Fruit fly (Drosophila melanogaster) whole organism, embryonic: Measurements from ENCODE around the gene Zip88E.

Source experiments
- CG10321 ChIP-seq: fragments of 200-800 bp; sonication (Bioruptor generic); IDR thresholded peaks from 2 replicates; pipeline ENCODE4 v1.3.6; 2022; ENCODE audit warnings: missing biosample characterization, missing genetic modification characterization
- CG11085 ChIP-seq: fragments of 200-800 bp; sonication (Bioruptor generic); IDR thresholded peaks from 2 replicates; pipeline ENCODE4 v1.3.6; 2022; ENCODE audit warnings: missing biosample characterization, missing genetic modification characterization
- CG11456 ChIP-seq: fragments of 200-800 bp; sonication (Bioruptor generic); IDR thresholded peaks from 3 replicates; pipeline ENCODE4 v1.3.6; 2022; ENCODE audit warnings: missing biosample characterization, missing genetic modification characterization
- CG12299 ChIP-seq: fragments of 200-800 bp; sonication (Bioruptor generic); optimal IDR thresholded peaks from 2 replicates; lab custom pipeline; 2018; ENCODE audit warnings: missing biosample characterization, mild to moderate bottlenecking, missing genetic modification characterization
- CG12391 ChIP-seq: fragments of 200-800 bp; sonication (Bioruptor generic); optimal IDR thresholded peaks from 3 replicates; lab custom pipeline; 2018; ENCODE audit warnings: missing biosample characterization, mild to moderate bottlenecking, missing genetic modification characterization, moderate library complexity
- CG12942 ChIP-seq: fragments of 200-800 bp; sonication (Bioruptor generic); optimal IDR thresholded peaks from 3 replicates; lab custom pipeline; 2016; ENCODE audit warnings: missing biosample characterization, missing genetic modification characterization
- CG15011 ChIP-seq: fragments of 200-800 bp; sonication (Bioruptor generic); optimal IDR thresholded peaks from 3 replicates; lab custom pipeline; 2018; ENCODE audit warnings: missing biosample characterization, mild to moderate bottlenecking, missing genetic modification characterization
- CG17568 ChIP-seq: fragments of 200-800 bp; sonication (Bioruptor generic); optimal IDR thresholded peaks from 2 replicates; lab custom pipeline; 2018; ENCODE audit warnings: missing biosample characterization, mild to moderate bottlenecking, missing genetic modification characterization, moderate library complexity
- CG1832 ChIP-seq: fragments of 200-800 bp; sonication (Bioruptor generic); optimal IDR thresholded peaks from 2 replicates; lab custom pipeline; 2017; ENCODE audit warnings: missing biosample characterization, mild to moderate bottlenecking, missing genetic modification characterization, inconsistent platforms
- CG18599 ChIP-seq: fragments of 200-800 bp; sonication (Bioruptor generic); optimal IDR thresholded peaks from 3 replicates; lab custom pipeline; 2017; ENCODE audit warnings: missing biosample characterization, missing genetic modification characterization, mild to moderate bottlenecking, moderate library complexity, missing genetic modification reagents
- CG33213 ChIP-seq: fragments of 200-800 bp; sonication (Bioruptor generic); optimal IDR thresholded peaks from 3 replicates; lab custom pipeline; 2016; ENCODE audit warnings: missing biosample characterization, missing genetic modification characterization
- CG4282 ChIP-seq: fragments of 200-800 bp; sonication (Bioruptor generic); optimal IDR thresholded peaks from 2 replicates; lab custom pipeline; 2016; ENCODE audit warnings: missing biosample characterization, missing genetic modification characterization
- CG7271 ChIP-seq: fragments of 200-800 bp; sonication (Bioruptor generic); optimal IDR thresholded peaks from 2 replicates; lab custom pipeline; 2018; ENCODE audit warnings: missing biosample characterization, mild to moderate bottlenecking, missing genetic modification characterization, moderate library complexity
- CG7839 ChIP-seq: fragments of 200-800 bp; sonication (Bioruptor generic); optimal IDR thresholded peaks from 3 replicates; lab custom pipeline; 2018; ENCODE audit warnings: missing biosample characterization, mild to moderate bottlenecking, missing genetic modification characterization, moderate library complexity
- CG8290 ChIP-seq, 3 experiments: fragments of 200-800 bp; sonication (Bioruptor generic); optimal IDR thresholded peaks; 2 replicates each; lab custom pipeline; 2016 to 2019; ENCODE audit warnings: missing biosample characterization in 3 of 3, missing genetic modification characterization in 3 of 3, mild to moderate bottlenecking in 2 of 3, moderate library complexity in 1 of 3
- CG8388 ChIP-seq: fragments of 200-800 bp; sonication (Bioruptor generic); optimal IDR thresholded peaks from 2 replicates; lab custom pipeline; 2019; ENCODE audit warnings: missing biosample characterization, mild to moderate bottlenecking, missing genetic modification characterization, moderate library complexity
- CG9727 ChIP-seq: fragments of 200-800 bp; sonication (Bioruptor generic); optimal IDR thresholded peaks from 3 replicates; lab custom pipeline; 2017; ENCODE audit warnings: missing biosample characterization, mild to moderate bottlenecking, missing genetic modification characterization
- D19B ChIP-seq: fragments of 200-800 bp; sonication (Bioruptor generic); optimal IDR thresholded peaks from 2 replicates; lab custom pipeline; 2017; ENCODE audit warnings: missing biosample characterization, mild to moderate bottlenecking, missing genetic modification characterization
- Deaf1 ChIP-seq: fragments of 200-800 bp; optimal IDR thresholded peaks from 3 replicates; lab custom pipeline; 2019; ENCODE audit warnings: missing biosample characterization, mild to moderate bottlenecking, missing genetic modification characterization, moderate library complexity
- Dip3 ChIP-seq: fragments of 200-800 bp; sonication (Bioruptor generic); optimal IDR thresholded peaks from 3 replicates; lab custom pipeline; 2016; ENCODE audit warnings: missing biosample characterization, missing genetic modification characterization
- Dll ChIP-seq: fragments of 200-800 bp; sonication (Bioruptor generic); IDR thresholded peaks from 4 replicates; pipeline ENCODE4 v1.3.6; 2022; ENCODE audit warnings: missing biosample characterization, missing genetic modification characterization; ENCODE audit not compliant: partially characterized antibody
- Hey ChIP-seq: fragments of 200-800 bp; sonication (Bioruptor generic); optimal IDR thresholded peaks from 3 replicates; lab custom pipeline; 2018; ENCODE audit warnings: missing biosample characterization, mild to moderate bottlenecking, missing genetic modification characterization
- Neu2 ChIP-seq: fragments of 200-800 bp; sonication (Bioruptor generic); optimal IDR thresholded peaks from 3 replicates; lab custom pipeline; 2016; ENCODE audit warnings: missing biosample characterization, missing genetic modification characterization, borderline replicate concordance
- Opbp ChIP-seq: fragments of 200-800 bp; sonication (Bioruptor generic); IDR thresholded peaks from 3 replicates; pipeline ENCODE4 v1.3.6; 2022; ENCODE audit warnings: missing biosample characterization, missing genetic modification characterization; ENCODE audit not compliant: partially characterized antibody
- Pdp1 ChIP-seq, 2 experiments: fragments of 200-800 bp; sonication (Bioruptor generic); optimal IDR thresholded peaks; 3 replicates each; lab custom pipeline; 2016; ENCODE audit warnings: missing biosample characterization in 2 of 2, missing genetic modification characterization in 2 of 2, mild to moderate bottlenecking in 1 of 2, moderate library complexity in 1 of 2
- Sin3A ChIP-seq: fragments of >200 bp; optimal IDR thresholded peaks from 2 replicates; lab custom pipeline; 2018
- Stat92E ChIP-seq, 3 experiments: fragments of >200 bp in 2 of 3; fragments of 200-800 bp in 1 of 3; sonication (Bioruptor generic) in 1 of 3; optimal IDR thresholded peaks; 2 replicates each; lab custom pipeline; 2017 to 2019; ENCODE audit warnings: missing biosample characterization in 3 of 3, missing genetic modification characterization in 3 of 3, mild to moderate bottlenecking in 1 of 3, moderate library complexity in 1 of 3
- caup ChIP-seq: fragments of 200-800 bp; sonication (Bioruptor generic); optimal IDR thresholded peaks from 3 replicates; lab custom pipeline; 2017; ENCODE audit warnings: missing biosample characterization, mild to moderate bottlenecking, missing genetic modification characterization, moderate library complexity; ENCODE audit not compliant: severe bottlenecking
- chinmo ChIP-seq: fragments of 200-800 bp; sonication (Bioruptor generic); IDR thresholded peaks from 4 replicates; pipeline ENCODE4 v1.3.6; 2022; ENCODE audit warnings: missing biosample characterization, missing genetic modification characterization; ENCODE audit not compliant: partially characterized antibody
- chm ChIP-seq: fragments of 200-800 bp; sonication (Bioruptor generic); IDR thresholded peaks from 2 replicates; pipeline ENCODE4 v1.3.6; 2022; ENCODE audit warnings: missing biosample characterization, missing genetic modification characterization
- corto ChIP-seq: fragments of 200-800 bp; sonication (Bioruptor generic); optimal IDR thresholded peaks from 2 replicates; lab custom pipeline; 2016; ENCODE audit warnings: missing biosample characterization, mild to moderate bottlenecking, missing genetic modification characterization, moderate library complexity
- emc ChIP-seq: fragments of 200-800 bp; sonication (Bioruptor generic); optimal IDR thresholded peaks from 2 replicates; lab custom pipeline; 2016; ENCODE audit warnings: missing biosample characterization, missing genetic modification characterization
- esg ChIP-seq: fragments of 200-800 bp; sonication (Bioruptor generic); conservative IDR thresholded peaks from 2 replicates; pipeline ENCODE4 v1.3.6; 2022; ENCODE audit warnings: missing biosample characterization, missing genetic modification characterization
- exex ChIP-seq: fragments of 200-800 bp; sonication (Bioruptor generic); optimal IDR thresholded peaks from 4 replicates; lab custom pipeline; 2018; ENCODE audit warnings: missing biosample characterization, mild to moderate bottlenecking, missing genetic modification characterization, moderate library complexity
- fd102C ChIP-seq: fragments of 200-800 bp; sonication (Bioruptor generic); optimal IDR thresholded peaks from 2 replicates; lab custom pipeline; 2018; ENCODE audit warnings: missing biosample characterization, mild to moderate bottlenecking, missing genetic modification characterization, moderate library complexity
- kay ChIP-seq: fragments of 200-800 bp; sonication (Bioruptor generic); optimal IDR thresholded peaks from 2 replicates; lab custom pipeline; 2016; ENCODE audit warnings: missing biosample characterization, missing genetic modification characterization
- lilli ChIP-seq: fragments of 200-800 bp; sonication (Bioruptor generic); optimal IDR thresholded peaks from 3 replicates; lab custom pipeline; 2016; ENCODE audit warnings: missing biosample characterization, missing genetic modification characterization
- lola ChIP-seq, 3 experiments: fragments of >200 bp in 2 of 3; fragments of 200-800 bp in 1 of 3; sonication (Bioruptor generic) in 1 of 3; optimal IDR thresholded peaks; 2 replicates each; lab custom pipeline; 2017 to 2019; ENCODE audit warnings: missing biosample characterization in 3 of 3, missing genetic modification characterization in 3 of 3, mild to moderate bottlenecking in 1 of 3, moderate library complexity in 1 of 3
- org-1 ChIP-seq: fragments of 200-800 bp; sonication (Bioruptor generic); optimal IDR thresholded peaks from 2 replicates; lab custom pipeline; 2017; ENCODE audit warnings: missing biosample characterization, missing genetic modification characterization
- psq ChIP-seq: fragments of 200-800 bp; sonication (Bioruptor generic); optimal IDR thresholded peaks from 2 replicates; lab custom pipeline; 2017; ENCODE audit warnings: missing biosample characterization, missing genetic modification characterization
- run ChIP-seq: fragments of 200-800 bp; sonication (Bioruptor generic); optimal IDR thresholded peaks from 3 replicates; lab custom pipeline; 2018; ENCODE audit warnings: missing biosample characterization, mild to moderate bottlenecking, missing genetic modification characterization
- schlank ChIP-seq: fragments of 200-800 bp; sonication (Bioruptor generic); optimal IDR thresholded peaks from 2 replicates; lab custom pipeline; 2018; ENCODE audit warnings: missing biosample characterization, mild to moderate bottlenecking, missing genetic modification characterization
- sd ChIP-seq: fragments of 200-800 bp; sonication (Bioruptor generic); optimal IDR thresholded peaks from 3 replicates; lab custom pipeline; 2018; ENCODE audit warnings: missing biosample characterization, mild to moderate bottlenecking, missing genetic modification characterization, moderate library complexity
- sima ChIP-seq: fragments of 200-800 bp; sonication (Bioruptor generic); optimal IDR thresholded peaks from 2 replicates; lab custom pipeline; 2016; ENCODE audit warnings: missing biosample characterization, missing genetic modification characterization
- ssp ChIP-seq: fragments of 200-800 bp; sonication (Bioruptor generic); IDR thresholded peaks from 2 replicates; pipeline ENCODE4 v1.3.6; 2022; ENCODE audit warnings: missing biosample characterization, missing genetic modification characterization
- tgo ChIP-seq: fragments of 200-800 bp; sonication (Bioruptor generic); IDR thresholded peaks from 3 replicates; pipeline ENCODE4 v1.3.6; 2022; ENCODE audit warnings: missing biosample characterization, missing genetic modification characterization
- tin ChIP-seq: fragments of 200-800 bp; sonication (Bioruptor generic); optimal IDR thresholded peaks from 3 replicates; lab custom pipeline; 2016; ENCODE audit warnings: missing biosample characterization, missing genetic modification characterization
- tll ChIP-seq, 2 experiments: fragments of 200-800 bp in 1 of 2; fragments of >200 bp in 1 of 2; sonication (Bioruptor generic) in 1 of 2; optimal IDR thresholded peaks; 2 replicates each; lab custom pipeline; 2017 to 2019; ENCODE audit warnings: missing biosample characterization in 2 of 2, missing genetic modification characterization in 2 of 2, mild to moderate bottlenecking in 1 of 2, moderate library complexity in 1 of 2
- usp ChIP-seq: fragments of >200 bp; optimal IDR thresholded peaks from 2 replicates; lab custom pipeline; 2017; ENCODE audit warnings: missing biosample characterization, missing genetic modification characterization

Gene Zip88E

DNA sequence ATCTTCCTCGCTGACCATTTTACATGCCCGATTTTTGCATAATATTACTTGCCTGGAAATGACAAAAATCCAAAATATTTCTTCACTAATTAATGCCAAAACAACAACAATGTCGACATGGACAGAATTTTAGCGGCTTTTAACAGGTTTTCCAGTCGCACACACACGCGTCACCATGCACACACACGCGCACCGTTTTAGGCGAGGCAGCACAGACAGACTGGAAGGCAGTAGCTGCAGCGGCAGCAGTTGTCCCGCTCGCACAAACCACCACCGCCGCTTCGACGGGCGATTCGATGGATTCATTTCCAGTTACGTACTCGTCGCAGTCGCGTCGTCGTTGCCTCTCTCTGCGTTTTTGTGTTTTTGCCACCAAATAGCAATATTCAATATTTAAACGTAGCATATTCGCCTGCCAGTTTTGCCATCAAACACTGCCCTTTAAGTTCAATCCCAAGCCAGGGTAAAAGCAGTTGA, 22.2 kb downstream of the Zip88E start, which contains the start of gene CG45218 (continued):
- TF ChIP-seq psq (GFP tag; lab: Kevin White, UChicago) (no peak), CG15011 (GFP tag; lab: Kevin White, UChicago) (no peak), Dll (GFP tag; lab: Robert Waterston, UW) (no peak), CG33213 (GFP tag; lab: Kevin White, UChicago) (no peak), corto (peak; percentile 0), usp (GFP tag; lab: Kevin White, UChicago) (no peak), CG18599 (GFP tag; lab: Kevin White, UChicago) (peak; percentile 54), CG8290 (GFP tag; optimal IDR thresholded peaks at IDR 0.05; lab: Kevin White, UChicago) (no peak), CG8290 (tag; optimal IDR thresholded peaks at IDR 0.05; lab: Kevin White, UChicago) (peak in 1 of 2 experiments; percentile 35), run (no peak), CG12942 (no peak), CG8388 (GFP tag; lab: Kevin White, UChicago) (no peak), kay (peak; percentile 51), schlank (tag; lab: Kevin White, UChicago) (no peak), D19B (GFP tag; lab: Kevin White, UChicago) (no peak), esg (GFP tag; lab: Robert Waterston, UW) (no peak), chm (GFP tag; lab: Robert Waterston, UW) (no peak), tll (GFP tag; optimal IDR thresholded peaks at IDR 0.05; lab: Kevin White, UChicago) (no peak), Deaf1 (tag; lab: Kevin White, UChicago) (peak; percentile 46), Hey (no peak), Sin3A (lab: Kevin White, UChicago) (no peak), ssp (GFP tag; lab: Robert Waterston, UW) (no peak), sima (no peak), CG4282 (GFP tag; lab: Kevin White, UChicago) (no peak), Opbp (no peak), CG9727 (GFP tag; lab: Kevin White, UChicago) (no peak), org-1 (GFP tag; lab: Kevin White, UChicago) (no peak), lilli (GFP tag; lab: Kevin White, UChicago) (peak; percentile 0), Neu2 (GFP tag; lab: Kevin White, UChicago) (no peak), lola (GFP tag; optimal IDR thresholded peaks at IDR 0.05; lab: Kevin White, UChicago) (no peak), CG17568 (GFP tag; lab: Kevin White, UChicago) (no peak), CG11085 (GFP tag; lab: Robert Waterston, UW) (no peak), caup (GFP tag; lab: Kevin White, UChicago) (peak; percentile 2), tgo (no peak), CG12299 (tag; lab: Kevin White, UChicago) (no peak), sd (tag; lab: Kevin White, UChicago) (peak; percentile 98), Stat92E (GFP tag; optimal IDR thresholded peaks at IDR 0.05; lab: Kevin White, UChicago) (no peak), CG11456 (GFP tag; lab: Robert Waterston, UW) (no peak), CG7839 (no peak), Pdp1 (GFP tag; optimal IDR thresholded peaks at IDR 0.05; lab: Kevin White, UChicago) (no peak), tin (GFP tag; lab: Kevin White, UChicago) (no peak), CG12391 (tag; lab: Kevin White, UChicago) (no peak), CG10321 (GFP tag; lab: Robert Waterston, UW) (no peak), CG7271 (tag; lab: Kevin White, UChicago) (no peak), CG1832 (GFP tag; lab: Kevin White, UChicago) (peak; percentile 90), Dip3 (GFP tag; lab: Kevin White, UChicago) (no peak), exex (tag; lab: Kevin White, UChicago) (peak; percentile 92), fd102C (GFP tag; lab: Kevin White, UChicago) (no peak), chinmo (GFP tag; lab: Robert Waterston, UW) (no peak), emc (GFP tag; lab: Kevin White, UChicago) (no peak)
